Worm (Caenorhabditis elegans) whole organism, L1 larva: ENCODE results near the gene R07E5.11.

Source experiments
- C04F5.9 ChIP-seq: sonication (generic microtip); optimal IDR thresholded peaks from 2 replicates; lab custom pipeline; 2016; ENCODE audit warnings: missing genetic modification characterization, missing compliant biosample characterization
- C16A3.4 ChIP-seq: fragments of 150-350 bp; optimal IDR thresholded peaks from 2 replicates; lab custom pipeline; 2014; ENCODE audit warnings: missing biosample characterization, missing genetic modification characterization
- C34B4.2 ChIP-seq: sonication (generic microtip); optimal IDR thresholded peaks from 2 replicates; lab custom pipeline; 2017; ENCODE audit warnings: mild to moderate bottlenecking, missing genetic modification characterization, missing compliant biosample characterization
- F16B12.6 ChIP-seq: fragments of 150-350 bp; optimal IDR thresholded peaks from 2 replicates; lab custom pipeline; 2014; ENCODE audit warnings: missing biosample characterization, missing genetic modification characterization
- aly-2 ChIP-seq: fragments of 150-350 bp; optimal IDR thresholded peaks from 2 replicates; lab custom pipeline; 2014; ENCODE audit warnings: missing biosample characterization, missing genetic modification characterization
- ceh-8 ChIP-seq: fragments of 200-800 bp; sonication (Bioruptor generic); optimal IDR thresholded peaks from 2 replicates; lab custom pipeline; 2018; ENCODE audit warnings: mild to moderate bottlenecking, missing genetic modification characterization, moderate library complexity, missing compliant biosample characterization
- ceh-82 ChIP-seq, 3 experiments: fragments of 150-350 bp in 1 of 3; sonication (generic microtip) in 2 of 3; optimal IDR thresholded peaks; 2 replicates each; lab custom pipeline; 2014 to 2017; ENCODE audit warnings: missing biosample characterization in 3 of 3, missing genetic modification characterization in 3 of 3
- ceh-88 ChIP-seq: fragments of 200-800 bp; sonication (Bioruptor generic); IDR thresholded peaks from 2 replicates; pipeline ENCODE4 v1.3.6; 2022; ENCODE audit warnings: missing genetic modification characterization, missing compliant biosample characterization
- dpl-1 ChIP-seq, 3 experiments: fragments of 150-350 bp in 2 of 3; sonication (generic microtip) in 1 of 3; optimal IDR thresholded peaks; 2 replicates each; lab custom pipeline; 2014 to 2017; ENCODE audit warnings: missing biosample characterization in 3 of 3, missing genetic modification characterization in 3 of 3, missing genetic modification reagents in 3 of 3
- dsc-1 ChIP-seq: sonication (generic microtip); optimal IDR thresholded peaks from 2 replicates; lab custom pipeline; 2016; ENCODE audit warnings: mild to moderate bottlenecking, missing genetic modification characterization, missing compliant biosample characterization
- efl-1 ChIP-seq, 4 experiments: fragments of 150-350 bp; optimal IDR thresholded peaks in 3 of 4; peaks in 1 of 4; 1 replicate in 1 of 4; 2 replicates in 3 of 4; lab custom pipeline; 2014; ENCODE audit warnings: missing biosample characterization in 2 of 4, missing genetic modification characterization in 2 of 4, missing genetic modification reagents in 2 of 4
- ets-5 ChIP-seq: fragments of 200-800 bp; sonication (Bioruptor generic); IDR thresholded peaks from 2 replicates; pipeline ENCODE4 v1.3.6; 2022; ENCODE audit warnings: missing genetic modification characterization, missing compliant biosample characterization
- fkh-10 ChIP-seq: sonication (generic microtip); optimal IDR thresholded peaks from 2 replicates; lab custom pipeline; 2017; ENCODE audit warnings: missing biosample characterization, missing genetic modification reagents, missing genetic modification characterization
- hpl-2 ChIP-seq: fragments of 150-350 bp; optimal IDR thresholded peaks from 2 replicates; lab custom pipeline; 2014; ENCODE audit warnings: missing biosample characterization, missing genetic modification reagents, missing genetic modification characterization
- isw-1 ChIP-seq: fragments of 200-800 bp; sonication (Bioruptor generic); IDR thresholded peaks from 2 replicates; pipeline ENCODE4 v1.3.6; 2022; ENCODE audit warnings: missing genetic modification characterization, missing compliant biosample characterization
- lin-13 ChIP-seq: fragments of 150-350 bp; optimal IDR thresholded peaks from 2 replicates; lab custom pipeline; 2014; ENCODE audit warnings: missing biosample characterization, missing genetic modification reagents, missing genetic modification characterization
- lin-14 ChIP-seq: fragments of 200-800 bp; sonication (Bioruptor generic); optimal IDR thresholded peaks from 2 replicates; lab custom pipeline; 2018; ENCODE audit warnings: mild to moderate bottlenecking, missing genetic modification characterization, moderate library complexity, missing compliant biosample characterization
- lin-35 ChIP-seq, 2 experiments: fragments of 150-350 bp; optimal IDR thresholded peaks; 2 replicates each; lab custom pipeline; 2014; ENCODE audit warnings: missing biosample characterization in 2 of 2, missing genetic modification characterization in 2 of 2, missing genetic modification reagents in 2 of 2
- lin-39 ChIP-seq: fragments of 150-350 bp; optimal IDR thresholded peaks from 2 replicates; lab custom pipeline; 2014; ENCODE audit warnings: missing biosample characterization, missing genetic modification reagents, missing genetic modification characterization
- lsy-2 ChIP-seq, 2 experiments: fragments of 150-350 bp; optimal IDR thresholded peaks; 2 replicates each; lab custom pipeline; 2014; ENCODE audit warnings: missing biosample characterization in 2 of 2, missing genetic modification characterization in 2 of 2
- mdl-1 ChIP-seq, 2 experiments: fragments of 150-350 bp; optimal IDR thresholded peaks; 2 replicates each; lab custom pipeline; 2014 to 2017; ENCODE audit warnings: missing biosample characterization in 2 of 2, missing genetic modification characterization in 2 of 2, inconsistent platforms in 1 of 2
- mep-1 ChIP-seq: fragments of 150-350 bp; optimal IDR thresholded peaks from 2 replicates; lab custom pipeline; 2014; ENCODE audit warnings: missing biosample characterization, missing genetic modification characterization
- nhr-12 ChIP-seq: sonication (generic microtip); optimal IDR thresholded peaks from 2 replicates; lab custom pipeline; 2017; ENCODE audit warnings: missing biosample characterization, missing genetic modification characterization
- nhr-19 ChIP-seq: fragments of 200-800 bp; sonication (Bioruptor generic); conservative IDR thresholded peaks from 2 replicates; pipeline ENCODE4 v1.3.6; 2022; ENCODE audit warnings: missing genetic modification characterization, missing compliant biosample characterization
- nhr-47 ChIP-seq: sonication (generic microtip); optimal IDR thresholded peaks from 2 replicates; lab custom pipeline; 2016; ENCODE audit warnings: mild to moderate bottlenecking, missing genetic modification characterization, moderate library complexity, missing compliant biosample characterization
- nhr-77 ChIP-seq: fragments of 150-350 bp; optimal IDR thresholded peaks from 2 replicates; lab custom pipeline; 2014; ENCODE audit warnings: missing biosample characterization, missing genetic modification characterization
- nhr-84 ChIP-seq: sonication (generic microtip); optimal IDR thresholded peaks from 2 replicates; lab custom pipeline; 2017; ENCODE audit warnings: missing biosample characterization, missing genetic modification characterization
- pqm-1 ChIP-seq: sonication (generic microtip); optimal IDR thresholded peaks from 3 replicates; lab custom pipeline; 2017; ENCODE audit warnings: missing biosample characterization, missing genetic modification characterization
- rnt-1 ChIP-seq: sonication (generic microtip); optimal IDR thresholded peaks from 2 replicates; lab custom pipeline; 2016; ENCODE audit warnings: mild to moderate bottlenecking, missing genetic modification characterization, moderate library complexity, missing compliant biosample characterization
- skn-1 ChIP-seq: fragments of 150-350 bp; optimal IDR thresholded peaks from 2 replicates; lab custom pipeline; 2014; ENCODE audit warnings: missing biosample characterization, missing genetic modification characterization
- sox-4 ChIP-seq: sonication (generic microtip); optimal IDR thresholded peaks from 2 replicates; lab custom pipeline; 2016; ENCODE audit warnings: missing genetic modification characterization, missing compliant biosample characterization
- sptf-1 ChIP-seq: fragments of 150-350 bp; optimal IDR thresholded peaks from 2 replicates; lab custom pipeline; 2014; ENCODE audit warnings: missing biosample characterization, missing genetic modification characterization
- swsn-7 ChIP-seq: sonication (generic microtip); optimal IDR thresholded peaks from 2 replicates; lab custom pipeline; 2016; ENCODE audit warnings: missing genetic modification characterization, missing compliant biosample characterization
- tbx-2 ChIP-seq: sonication (generic microtip); optimal IDR thresholded peaks from 2 replicates; lab custom pipeline; 2016; ENCODE audit warnings: missing genetic modification characterization, missing compliant biosample characterization
- unc-130 ChIP-seq: fragments of 150-350 bp; optimal IDR thresholded peaks from 2 replicates; lab custom pipeline; 2017; ENCODE audit warnings: missing biosample characterization, missing genetic modification characterization, inconsistent platforms
- unc-30 ChIP-seq: sonication (generic microtip); optimal IDR thresholded peaks from 2 replicates; lab custom pipeline; 2017; ENCODE audit warnings: missing biosample characterization, missing genetic modification characterization
- unc-62 ChIP-seq: fragments of 150-350 bp; optimal IDR thresholded peaks from 2 replicates; lab custom pipeline; 2014; ENCODE audit warnings: missing biosample characterization, missing genetic modification reagents, missing genetic modification characterization
- unc-86 ChIP-seq: sonication (generic microtip); optimal IDR thresholded peaks from 2 replicates; lab custom pipeline; 2016; ENCODE audit warnings: missing genetic modification characterization, missing compliant biosample characterization
- vab-15 ChIP-seq: sonication (generic microtip); optimal IDR thresholded peaks from 2 replicates; lab custom pipeline; 2017; ENCODE audit warnings: missing genotype, mild to moderate bottlenecking, missing genetic modification characterization, missing compliant biosample characterization

The R07E5.11 gene

DNA sequence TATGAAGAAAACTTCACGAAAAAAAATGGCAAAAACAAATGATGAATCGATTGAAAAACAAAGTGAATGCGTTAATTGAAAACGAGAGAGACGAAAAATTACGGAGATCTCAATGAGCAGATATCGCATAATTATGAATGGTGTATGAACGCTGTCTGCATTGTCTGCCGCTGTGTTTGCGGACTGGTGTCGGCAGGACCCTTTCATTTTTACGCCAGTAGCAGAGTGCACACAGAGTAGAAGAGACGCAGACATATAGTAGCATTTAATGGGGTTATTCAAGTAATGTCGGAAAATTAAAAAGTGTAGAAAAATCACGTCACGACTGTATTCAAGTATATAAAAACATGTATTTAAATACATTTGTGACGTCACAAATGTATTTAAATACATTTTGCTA is 34.2 kb downstream of the R07E5.11 start:
- TF ChIP-seq lin-13 (no peak), mep-1 (tag; lab: Kevin White, UChicago) (peak; percentile 42), ceh-82 (tag; optimal IDR thresholded peaks at IDR 0.05; lab: Kevin White, UChicago) (peak in 1 of 3 experiments; percentile 43), ceh-8 (GFP tag; lab: Kevin White, UChicago) (no peak), unc-62 (no peak), fkh-10 (GFP tag; lab: Kevin White, UChicago) (no peak), ets-5 (GFP tag; lab: Robert Waterston, UW) (no peak), lsy-2 (tag; optimal IDR thresholded peaks at IDR 0.05; lab: Kevin White, UChicago) (peak in 1 of 2 experiments; percentile 54), nhr-12 (tag; lab: Kevin White, UChicago) (no peak), swsn-7 (tag; lab: Kevin White, UChicago) (peak; percentile 13), ceh-88 (GFP tag; lab: Robert Waterston, UW) (no peak), skn-1 (tag; lab: Kevin White, UChicago) (no peak), dpl-1 (GFP tag; optimal IDR thresholded peaks at IDR 0.05; lab: Kevin White, UChicago) (peak in 1 of 3 experiments; percentile 43), aly-2 (tag; lab: Kevin White, UChicago) (no peak), nhr-77 (tag; lab: Kevin White, UChicago) (no peak), lin-14 (GFP tag; lab: Kevin White, UChicago) (no peak), isw-1 (GFP tag; lab: Robert Waterston, UW) (no peak), tbx-2 (tag; lab: Kevin White, UChicago) (no peak), nhr-19 (GFP tag; lab: Robert Waterston, UW) (peak; percentile 9; the same call in 1 of the 2 replicates), rnt-1 (tag; lab: Kevin White, UChicago) (peak; percentile 42), sox-4 (tag; lab: Kevin White, UChicago) (no peak), unc-130 (tag; lab: Kevin White, UChicago) (no peak), lin-35 (GFP tag; optimal IDR thresholded peaks at IDR 0.05; lab: Kevin White, UChicago) (peak in 1 of 2 experiments; percentile 48), dsc-1 (tag; lab: Kevin White, UChicago) (no peak), vab-15 (no peak), lin-39 (tag; lab: Kevin White, UChicago) (no peak), C34B4.2 (tag; lab: Kevin White, UChicago) (no peak), efl-1 (optimal IDR thresholded peaks at IDR 0.05; lab: Kevin White, UChicago) (peak; percentile 51 to 53), efl-1 (GFP tag; optimal IDR thresholded peaks at IDR 0.05 in 1 of 2; lab: Kevin White, UChicago) (peak; percentile 52 to 90), F16B12.6 (tag; lab: Kevin White, UChicago) (peak; percentile 78)
- TF ChIP-seq, all 84 proteins: peak for 10

ce11 chrIII:4379717-4380116 is 35.3 kb downstream of the R07E5.11 start, which contains the start of gene B0284.3:
Gene B0284.3 (minus strand): TSS chrIII:4379817.
- TF ChIP-seq unc-86 (tag; lab: Kevin White, UChicago) (no peak), sox-4 (tag; lab: Kevin White, UChicago) (no peak), nhr-77 (tag; lab: Kevin White, UChicago) (no peak), F16B12.6 (tag; lab: Kevin White, UChicago) (no peak), unc-30 (tag; lab: Kevin White, UChicago) (no peak), nhr-19 (GFP tag; lab: Robert Waterston, UW) (no peak), nhr-84 (no peak), sptf-1 (tag; lab: Kevin White, UChicago) (no peak), C04F5.9 (no peak), C16A3.4 (no peak), mdl-1 (tag; optimal IDR thresholded peaks at IDR 0.05; lab: Kevin White, UChicago) (no peak), nhr-47 (tag; lab: Kevin White, UChicago) (no peak), pqm-1 (no peak), nhr-12 (tag; lab: Kevin White, UChicago) (no peak), swsn-7 (tag; lab: Kevin White, UChicago) (no peak), hpl-2 (GFP tag; lab: Kevin White, UChicago) (no peak)
